Fruit fly (Drosophila melanogaster): Measurements from ENCODE around the gene Usp39.

Gene Usp39

DNA sequence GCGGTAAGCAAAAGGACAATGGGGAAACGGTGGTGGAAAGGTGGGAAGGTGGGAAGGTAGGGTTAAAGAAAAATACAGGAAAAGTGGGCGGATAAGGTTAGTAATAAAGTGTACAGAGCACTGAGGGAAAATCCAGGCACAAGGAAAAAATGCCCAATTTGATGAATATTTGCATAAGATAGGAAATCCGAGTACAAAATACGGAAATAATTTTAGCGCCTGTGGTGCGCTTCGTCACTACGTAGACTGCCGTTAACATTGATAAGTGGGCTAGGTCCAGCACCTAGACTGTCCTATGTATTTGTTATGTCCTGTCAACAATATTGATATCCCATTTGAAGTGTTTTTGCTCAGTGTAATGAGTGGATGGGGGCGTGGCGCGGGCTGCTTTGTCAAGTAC, 43.0 kb downstream of the Usp39 start (continued):
- TF ChIP-seq Lhr (GFP tag; optimal IDR thresholded peaks at IDR 0.05) (no peak), CG7987 (GFP tag; optimal IDR thresholded peaks at IDR 0.05) (no peak), fru (optimal IDR thresholded peaks at IDR 0.05) (no peak), CG10654 (GFP tag; optimal IDR thresholded peaks at IDR 0.05) (no peak), row (GFP tag; IDR thresholded peaks at IDR 0.05) (peak; percentile 43; the same call in 2 of the 3 replicates), CG4854 (GFP tag; optimal IDR thresholded peaks at IDR 0.05) (no peak), phol (tag; optimal IDR thresholded peaks at IDR 0.05) (no peak), Opbp (GFP tag; IDR thresholded peaks at IDR 0.05; ENCODE audit: partially characterized antibody) (no peak), dimm (GFP tag; IDR thresholded peaks at IDR 0.05) (no peak), Camta (GFP tag; optimal IDR thresholded peaks at IDR 0.05) (no peak), CG3065 (GFP tag; optimal IDR thresholded peaks at IDR 0.05) (no peak), MTF-1 (GFP tag; optimal IDR thresholded peaks at IDR 0.05; ENCODE audit: borderline replicate concordance) (no peak), CG17568 (GFP tag; optimal IDR thresholded peaks at IDR 0.05) (no peak), Optix (GFP tag; IDR thresholded peaks at IDR 0.05) (no peak), CG8765 (GFP tag; IDR thresholded peaks at IDR 0.05) (no peak), Ssrp (tag; optimal IDR thresholded peaks at IDR 0.05) (no peak), CG7556 (GFP tag; optimal IDR thresholded peaks at IDR 0.05) (peak; percentile 13), lilli (GFP tag; optimal IDR thresholded peaks at IDR 0.05) (peak; percentile 41), luna (GFP tag; optimal IDR thresholded peaks at IDR 0.05) (no peak), Dfd (GFP tag; optimal IDR thresholded peaks at IDR 0.05) (no peak), eyg (GFP tag; optimal IDR thresholded peaks at IDR 0.05) (no peak), toy (GFP tag; IDR thresholded peaks at IDR 0.05) (0 out of 2 replicates have a peak, but pooled peaks have one; percentile 10), CTCF (GFP tag; optimal IDR thresholded peaks at IDR 0.05) (no peak), CG1602 (GFP tag; optimal IDR thresholded peaks at IDR 0.05) (no peak), CG13775 (GFP tag; optimal IDR thresholded peaks at IDR 0.05) (peak; percentile 14), mld (GFP tag; IDR thresholded peaks at IDR 0.05; ENCODE audit: partially characterized antibody) (no peak), CG15011 (GFP tag; optimal IDR thresholded peaks at IDR 0.05) (no peak), D19A (tag; optimal IDR thresholded peaks at IDR 0.05) (no peak), Xbp1 (GFP tag; optimal IDR thresholded peaks at IDR 0.05) (no peak), CG1233 (GFP tag; optimal IDR thresholded peaks at IDR 0.05) (no peak), scrt (GFP tag; optimal IDR thresholded peaks at IDR 0.05) (no peak), CG8290 (GFP tag; optimal IDR thresholded peaks at IDR 0.05) (no peak), CG8290 (tag; optimal IDR thresholded peaks at IDR 0.05) (no peak), CG10979 (tag; optimal IDR thresholded peaks at IDR 0.05) (no peak), Dbx (GFP tag; IDR thresholded peaks at IDR 0.05) (peak; percentile 9; the same call in 1 of the 3 replicates), sens (GFP tag) (peak; percentile 33), Meics (GFP tag; optimal IDR thresholded peaks at IDR 0.05) (peak; percentile 70), CG33213 (GFP tag; optimal IDR thresholded peaks at IDR 0.05) (no peak), CG30403 (GFP tag; optimal IDR thresholded peaks at IDR 0.05) (peak; percentile 22), CG18764 (GFP tag; optimal IDR thresholded peaks at IDR 0.05) (no peak), CG7357 (GFP tag; IDR thresholded peaks at IDR 0.05) (no peak), unpg (GFP tag; optimal IDR thresholded peaks at IDR 0.05) (no peak), ftz-f1 (GFP tag; optimal IDR thresholded peaks at IDR 0.05) (no peak), sisA (GFP tag; IDR thresholded peaks at IDR 0.05) (0 out of 2 replicates have a peak, but pooled peaks have one; percentile 5), H15 (GFP tag; IDR thresholded peaks at IDR 0.05) (no peak), gem (tag; optimal IDR thresholded peaks at IDR 0.05) (peak; percentile 36), CG6854 (GFP tag; optimal IDR thresholded peaks at IDR 0.05) (no peak), ara (GFP tag; IDR thresholded peaks at IDR 0.05) (no peak), pros (GFP tag; optimal IDR thresholded peaks at IDR 0.05) (no peak), stwl (tag; optimal IDR thresholded peaks at IDR 0.05) (no peak), CG8944 (GFP tag; optimal IDR thresholded peaks at IDR 0.05) (peak; percentile 3), CG2678 (tag; optimal IDR thresholded peaks at IDR 0.05) (peak; percentile 48), ranshi (GFP tag; IDR thresholded peaks at IDR 0.05) (no peak), Hr39 (optimal IDR thresholded peaks at IDR 0.05) (no peak)
